Fruit fly (Drosophila melanogaster): ENCODE results near the gene CG34279.

dm6 chr3R:17400102-17400501 lies 3.0 kb downstream of the CG34279 start:
- TF ChIP-seq foxo (GFP tag; optimal IDR thresholded peaks at IDR 0.05) (no peak), fru (GFP tag; optimal IDR thresholded peaks at IDR 0.05) (no peak), Dif (GFP tag; optimal IDR thresholded peaks at IDR 0.05; ENCODE audit: partially characterized antibody) (no peak), jim (GFP tag; optimal IDR thresholded peaks at IDR 0.05) (no peak), lola (GFP tag; optimal IDR thresholded peaks at IDR 0.05) (no peak), h (GFP tag; optimal IDR thresholded peaks at IDR 0.05) (no peak), rgr (GFP tag; optimal IDR thresholded peaks at IDR 0.05) (no peak), usp (GFP tag; optimal IDR thresholded peaks at IDR 0.05) (no peak), br (GFP tag; optimal IDR thresholded peaks at IDR 0.05) (no peak), ey (GFP tag; optimal IDR thresholded peaks at IDR 0.05) (no peak), pan (optimal IDR thresholded peaks at IDR 0.05) (no peak)

Data from whole organism, wandering third instar larva.